Worm (Caenorhabditis elegans): ENCODE data around the gene hsp-60.

ce11 chrIII:1579001-1579400 is 40.5 kb upstream of the hsp-60 start:
- TF ChIP-seq skn-1 (tag; optimal IDR thresholded peaks at IDR 0.05) (no peak), nhr-237 (tag; optimal IDR thresholded peaks at IDR 0.05) (no peak), elt-1 (tag; optimal IDR thresholded peaks at IDR 0.05) (no peak), elt-2 (tag; optimal IDR thresholded peaks at IDR 0.05) (no peak), nhr-25 (tag; optimal IDR thresholded peaks at IDR 0.05) (no peak), nfya-1 (tag; optimal IDR thresholded peaks at IDR 0.05; ENCODE audit: insufficient read depth) (no peak), nhr-77 (tag; optimal IDR thresholded peaks at IDR 0.05) (no peak), unc-39 (tag; optimal IDR thresholded peaks at IDR 0.05) (no peak), ama-1 (optimal IDR thresholded peaks at IDR 0.05) (no peak), unc-62 (GFP tag; optimal IDR thresholded peaks at IDR 0.05) (no peak), elt-3 (tag; optimal IDR thresholded peaks at IDR 0.05) (no peak), pqm-1 (tag; optimal IDR thresholded peaks at IDR 0.05) (no peak)

Measured in whole organism, L3 larva.